Worm (Caenorhabditis elegans) whole organism, L1 larva: ENCODE measurements around the gene sdz-27.
A peak's percentile ranks its signal among the peaks of the same experiment; 100 is the strongest.

ENCODE experiments used
- Y116A8C.19 ChIP-seq: sonication (generic microtip); optimal IDR thresholded peaks from 2 replicates; lab custom pipeline; 2016; ENCODE audit warnings: missing compliant biosample characterization, missing genetic modification characterization, borderline replicate concordance
- blmp-1 ChIP-seq: fragments of 150-350 bp; optimal IDR thresholded peaks from 2 replicates; lab custom pipeline; 2014; ENCODE audit warnings: missing biosample characterization, missing genetic modification characterization
- ceh-8 ChIP-seq: fragments of 200-800 bp; sonication (Bioruptor generic); optimal IDR thresholded peaks from 2 replicates; lab custom pipeline; 2018; ENCODE audit warnings: mild to moderate bottlenecking, missing genetic modification characterization, moderate library complexity, missing compliant biosample characterization
- ceh-82 ChIP-seq, 3 experiments: fragments of 150-350 bp in 1 of 3; sonication (generic microtip) in 2 of 3; optimal IDR thresholded peaks; 2 replicates each; lab custom pipeline; 2014 to 2017; ENCODE audit warnings: missing biosample characterization in 3 of 3, missing genetic modification characterization in 3 of 3
- dpl-1 ChIP-seq, 3 experiments: fragments of 150-350 bp in 2 of 3; sonication (generic microtip) in 1 of 3; optimal IDR thresholded peaks; 2 replicates each; lab custom pipeline; 2014 to 2017; ENCODE audit warnings: missing biosample characterization in 3 of 3, missing genetic modification characterization in 3 of 3, missing genetic modification reagents in 3 of 3
- dsc-1 ChIP-seq: sonication (generic microtip); optimal IDR thresholded peaks from 2 replicates; lab custom pipeline; 2016; ENCODE audit warnings: mild to moderate bottlenecking, missing genetic modification characterization, missing compliant biosample characterization
- efl-1 ChIP-seq, 4 experiments: fragments of 150-350 bp; optimal IDR thresholded peaks in 3 of 4; peaks in 1 of 4; 1 replicate in 1 of 4; 2 replicates in 3 of 4; lab custom pipeline; 2014; ENCODE audit warnings: missing biosample characterization in 2 of 4, missing genetic modification characterization in 2 of 4, missing genetic modification reagents in 2 of 4
- elt-3 ChIP-seq, 6 experiments: fragments of 150-350 bp in 1 of 6; sonication (generic microtip); optimal IDR thresholded peaks; 2 replicates each; lab custom pipeline; 2017 to 2018; ENCODE audit warnings: missing biosample characterization in 6 of 6, missing genetic modification characterization in 6 of 6, inconsistent platforms in 1 of 6
- grh-1 ChIP-seq: fragments of 200-800 bp; sonication (Bioruptor generic); IDR thresholded peaks from 2 replicates; pipeline ENCODE4 v1.3.6; 2022; ENCODE audit warnings: missing genetic modification reagents, missing genetic modification characterization, missing compliant biosample characterization
- hlh-17 ChIP-seq: fragments of 200-800 bp; sonication (Bioruptor generic); optimal IDR thresholded peaks from 2 replicates; lab custom pipeline; 2018; ENCODE audit warnings: missing genetic modification characterization, mild to moderate bottlenecking, missing compliant biosample characterization, moderate library complexity, borderline replicate concordance
- hlh-4 ChIP-seq: sonication (generic microtip); optimal IDR thresholded peaks from 2 replicates; lab custom pipeline; 2016; ENCODE audit warnings: mild to moderate bottlenecking, missing genetic modification characterization, missing compliant biosample characterization
- hpl-2 ChIP-seq: fragments of 150-350 bp; optimal IDR thresholded peaks from 2 replicates; lab custom pipeline; 2014; ENCODE audit warnings: missing biosample characterization, missing genetic modification reagents, missing genetic modification characterization
- lin-35 ChIP-seq, 2 experiments: fragments of 150-350 bp; optimal IDR thresholded peaks; 2 replicates each; lab custom pipeline; 2014; ENCODE audit warnings: missing biosample characterization in 2 of 2, missing genetic modification characterization in 2 of 2, missing genetic modification reagents in 2 of 2
- lir-3 ChIP-seq: sonication (generic microtip); optimal IDR thresholded peaks from 2 replicates; lab custom pipeline; 2016; ENCODE audit warnings: mild to moderate bottlenecking, missing genetic modification characterization, moderate library complexity, missing compliant biosample characterization; ENCODE audit not compliant: poor library complexity
- lsy-2 ChIP-seq, 2 experiments: fragments of 150-350 bp; optimal IDR thresholded peaks; 2 replicates each; lab custom pipeline; 2014; ENCODE audit warnings: missing biosample characterization in 2 of 2, missing genetic modification characterization in 2 of 2
- mab-9 ChIP-seq: fragments of 200-800 bp; sonication (Bioruptor generic); IDR thresholded peaks from 2 replicates; pipeline ENCODE4 v1.3.6; 2022; ENCODE audit warnings: missing genetic modification reagents, missing genetic modification characterization, missing compliant biosample characterization
- mdl-1 ChIP-seq, 2 experiments: fragments of 150-350 bp; optimal IDR thresholded peaks; 2 replicates each; lab custom pipeline; 2014 to 2017; ENCODE audit warnings: missing biosample characterization in 2 of 2, missing genetic modification characterization in 2 of 2, inconsistent platforms in 1 of 2
- nhr-12 ChIP-seq: sonication (generic microtip); optimal IDR thresholded peaks from 2 replicates; lab custom pipeline; 2017; ENCODE audit warnings: missing biosample characterization, missing genetic modification characterization
- nhr-28 ChIP-seq: fragments of 150-350 bp; optimal IDR thresholded peaks from 2 replicates; lab custom pipeline; 2014; ENCODE audit warnings: missing biosample characterization, missing genetic modification characterization
- nhr-47 ChIP-seq: sonication (generic microtip); optimal IDR thresholded peaks from 2 replicates; lab custom pipeline; 2016; ENCODE audit warnings: mild to moderate bottlenecking, missing genetic modification characterization, moderate library complexity, missing compliant biosample characterization
- nhr-77 ChIP-seq: fragments of 150-350 bp; optimal IDR thresholded peaks from 2 replicates; lab custom pipeline; 2014; ENCODE audit warnings: missing biosample characterization, missing genetic modification characterization
- nhr-84 ChIP-seq: sonication (generic microtip); optimal IDR thresholded peaks from 2 replicates; lab custom pipeline; 2017; ENCODE audit warnings: missing biosample characterization, missing genetic modification characterization
- pag-3 ChIP-seq: sonication (generic microtip); optimal IDR thresholded peaks from 2 replicates; lab custom pipeline; 2017; ENCODE audit warnings: missing genetic modification characterization, mild to moderate bottlenecking, missing compliant biosample characterization, antibody characterized with exemption, borderline replicate concordance; ENCODE audit not compliant: insufficient read depth
- sup-37 ChIP-seq: fragments of 200-800 bp; sonication (Bioruptor generic); optimal IDR thresholded peaks from 2 replicates; lab custom pipeline; 2018; ENCODE audit warnings: mild to moderate bottlenecking, missing genetic modification characterization, missing compliant biosample characterization
- tlp-1 ChIP-seq: fragments of 150-350 bp; optimal IDR thresholded peaks from 2 replicates; lab custom pipeline; 2014; ENCODE audit warnings: missing biosample characterization, missing genetic modification characterization
- unc-62 ChIP-seq: fragments of 150-350 bp; optimal IDR thresholded peaks from 2 replicates; lab custom pipeline; 2014; ENCODE audit warnings: missing biosample characterization, missing genetic modification reagents, missing genetic modification characterization
- unc-98 ChIP-seq: fragments of 200-800 bp; sonication (Bioruptor generic); IDR thresholded peaks from 2 replicates; pipeline ENCODE4 v1.3.6; 2022; ENCODE audit warnings: missing genetic modification characterization, missing compliant biosample characterization
- zip-4 ChIP-seq: fragments of 200-800 bp; sonication (Bioruptor generic); optimal IDR thresholded peaks from 2 replicates; lab custom pipeline; 2018; ENCODE audit warnings: mild to moderate bottlenecking, missing genetic modification characterization, moderate library complexity, missing compliant biosample characterization
- ztf-4 ChIP-seq: fragments of 150-350 bp; optimal IDR thresholded peaks from 2 replicates; lab custom pipeline; 2014; ENCODE audit warnings: missing biosample characterization, missing genetic modification characterization

Gene sdz-27

DNA sequence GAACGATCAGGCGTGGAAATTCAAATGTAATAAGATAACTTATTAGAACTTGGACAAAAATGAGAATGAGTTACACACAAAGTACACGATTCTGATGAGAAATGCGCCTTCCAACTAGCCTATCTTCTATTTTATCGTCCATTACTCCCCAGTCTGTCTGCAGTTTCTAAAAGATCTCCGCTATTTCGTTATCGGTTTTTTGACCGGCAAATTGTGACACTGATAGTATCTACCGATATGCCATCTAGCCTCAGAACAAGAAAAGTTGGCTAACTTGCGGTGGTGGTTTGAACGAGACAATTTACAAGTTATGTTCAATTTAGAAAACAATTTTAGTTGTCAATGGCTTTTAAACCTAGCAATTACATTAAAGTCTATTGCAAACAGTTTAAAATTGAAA lies 24.7 kb downstream of the sdz-27 start (continued):
- TF ChIP-seq grh-1 (GFP tag; lab: Robert Waterston, UW), result no peak
- no peak for TF ChIP-seq hlh-4
- no peak for TF ChIP-seq Y116A8C.19 (tag; lab: Kevin White, UChicago)
- TF ChIP-seq lin-35 (GFP tag; optimal IDR thresholded peaks at IDR 0.05; lab: Kevin White, UChicago), result peak in 1 of 2 experiments; percentile 29
- no peak for TF ChIP-seq nhr-77 (tag; lab: Kevin White, UChicago)
- TF ChIP-seq ceh-8 (GFP tag; lab: Kevin White, UChicago), result no peak
- no peak for TF ChIP-seq hlh-17 (GFP tag; lab: Kevin White, UChicago)
- no peak for TF ChIP-seq hpl-2 (GFP tag; lab: Kevin White, UChicago)
- peak in 2 of 6 experiments; percentile 46 to 57 for TF ChIP-seq elt-3 (tag; optimal IDR thresholded peaks at IDR 0.05; lab: Kevin White, UChicago)
- no peak for TF ChIP-seq sup-37
- no peak for TF ChIP-seq lsy-2 (tag; optimal IDR thresholded peaks at IDR 0.05; lab: Kevin White, UChicago)

ce11 chrIV:11212978-11213377 lies 26.1 kb downstream of the sdz-27 start:
- TF ChIP-seq mab-9 (no peak), unc-98 (GFP tag; lab: Robert Waterston, UW) (no peak), tlp-1 (tag; lab: Kevin White, UChicago) (no peak), zip-4 (no peak), nhr-28 (tag; lab: Kevin White, UChicago) (no peak), nhr-84 (tag; lab: Kevin White, UChicago) (no peak), nhr-12 (tag; lab: Kevin White, UChicago) (no peak)

DNA sequence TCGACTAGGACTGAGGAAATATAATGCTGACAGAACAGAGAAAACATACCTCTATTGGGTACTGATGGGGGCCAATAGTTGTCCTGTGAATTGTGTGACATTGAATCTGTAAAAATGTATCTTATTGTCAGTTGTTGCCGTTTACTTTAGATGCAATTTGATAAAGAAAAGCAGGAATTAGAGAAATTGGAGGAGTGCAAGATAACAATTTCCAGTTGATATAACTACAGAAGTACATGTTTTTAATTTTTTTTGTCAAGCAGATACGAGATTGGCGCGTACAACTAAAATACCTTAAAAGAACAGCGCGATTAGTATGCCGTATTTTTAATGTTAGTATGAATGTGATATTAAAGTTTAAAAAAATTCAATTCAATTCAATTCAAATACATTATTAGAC lies 31.2 kb downstream of the sdz-27 start, which contains the start of gene zip-6:
zip-6 (minus strand) TSS at position 101 of the 400 bp plus-strand sequence.
- TF ChIP-seq ztf-4 (tag; lab: Kevin White, UChicago), result no peak
- TF ChIP-seq tlp-1 (tag; lab: Kevin White, UChicago), result no peak
- no peak for TF ChIP-seq dpl-1 (GFP tag; optimal IDR thresholded peaks at IDR 0.05; lab: Kevin White, UChicago)
- TF ChIP-seq, all 84 proteins: peak for 0

ce11 chrIV:11223878-11224277 lies 37.0 kb downstream of the sdz-27 start, which contains the start of gene C29F4.3:
C29F4.3 (minus strand) TSS chrIV:11223978.
- TF ChIP-seq nhr-47 (tag; lab: Kevin White, UChicago) (no peak), grh-1 (GFP tag; lab: Robert Waterston, UW) (no peak), mdl-1 (tag; optimal IDR thresholded peaks at IDR 0.05; lab: Kevin White, UChicago) (no peak), dsc-1 (tag; lab: Kevin White, UChicago) (no peak), lir-3 (tag; lab: Kevin White, UChicago) (no peak), ceh-82 (tag; optimal IDR thresholded peaks at IDR 0.05; lab: Kevin White, UChicago) (no peak), unc-62 (GFP tag; lab: Kevin White, UChicago) (no peak)

DNA sequence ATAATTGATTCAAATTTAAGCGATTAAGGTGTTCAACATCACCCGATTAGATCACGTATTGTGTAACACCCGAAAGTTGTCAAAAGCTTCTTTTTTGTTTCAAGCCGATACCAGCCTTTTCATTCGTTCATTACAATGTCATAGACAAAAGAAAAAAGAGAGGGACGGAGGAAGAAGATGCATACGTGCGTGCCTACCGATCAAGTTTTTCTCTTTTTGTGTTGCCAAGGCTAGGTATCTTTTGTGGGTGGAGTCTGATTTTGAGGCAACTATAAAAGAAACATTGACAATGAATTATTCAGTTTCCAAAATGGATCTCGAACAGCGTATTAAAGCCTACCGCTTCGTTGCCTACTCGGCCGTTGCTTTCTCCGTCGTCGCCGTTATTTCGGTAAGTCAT lies 38.4 kb downstream of the sdz-27 start, which contains the start of gene col-125:
col-125 (plus strand) TSS at position 301 of the 400 bp plus-strand sequence.
- no peak for TF ChIP-seq unc-62 (GFP tag; lab: Kevin White, UChicago)
- TF ChIP-seq blmp-1 (tag; lab: Kevin White, UChicago), result peak; percentile 29
- no peak for TF ChIP-seq efl-1 (optimal IDR thresholded peaks at IDR 0.05; lab: Kevin White, UChicago)
- peak in 1 of 2 experiments; percentile 21 for TF ChIP-seq efl-1 (GFP tag; optimal IDR thresholded peaks at IDR 0.05 in 1 of 2; lab: Kevin White, UChicago)

- TF ChIP-seq nhr-12 (tag; lab: Kevin White, UChicago), result no peak
- TF ChIP-seq pag-3 (tag; lab: Kevin White, UChicago), result no peak
- TF ChIP-seq, all 84 proteins: peak for 0
Observed at ce11 chrIV:11226545-11226944, 39.7 kb downstream of the sdz-27 start.
